Fruit fly (Drosophila melanogaster) whole organism, pupa: ENCODE measurements around the gene Obp99c.

Experiments used
- CG10348 ChIP-seq: fragments of 200-800 bp; sonication (Bioruptor generic); IDR thresholded peaks from 2 replicates; pipeline ENCODE4 v1.3.6; 2022; ENCODE audit warnings: missing biosample characterization, missing genetic modification characterization
- CG12605 ChIP-seq: fragments of 200-800 bp; sonication (Bioruptor generic); IDR thresholded peaks from 2 replicates; pipeline ENCODE4 v1.3.6; 2022; ENCODE audit warnings: missing biosample characterization, missing genetic modification characterization
- CG13204 ChIP-seq: fragments of 200-800 bp; sonication (Bioruptor generic); optimal IDR thresholded peaks from 2 replicates; lab custom pipeline; 2018; ENCODE audit warnings: missing biosample characterization, mild to moderate bottlenecking, missing genetic modification characterization, moderate library complexity
- CG14655 ChIP-seq: fragments of 200-800 bp; sonication (Bioruptor generic); optimal IDR thresholded peaks from 3 replicates; lab custom pipeline; 2017; ENCODE audit warnings: mild to moderate bottlenecking, missing biosample characterization, missing genetic modification reagents, missing genetic modification characterization
- CG15710 ChIP-seq: fragments of 200-800 bp; sonication (Bioruptor generic); optimal IDR thresholded peaks from 2 replicates; lab custom pipeline; 2018; ENCODE audit warnings: missing biosample characterization, mild to moderate bottlenecking, missing genetic modification characterization, moderate library complexity
- CG17806 ChIP-seq: fragments of 200-800 bp; sonication (Bioruptor generic); optimal IDR thresholded peaks from 2 replicates; lab custom pipeline; 2018; ENCODE audit warnings: missing biosample characterization, mild to moderate bottlenecking, missing genetic modification characterization, moderate library complexity
- CG32121 ChIP-seq: fragments of 200-800 bp; sonication (Bioruptor generic); IDR thresholded peaks from 2 replicates; pipeline ENCODE4 v1.3.6; 2022; ENCODE audit warnings: missing biosample characterization, missing genetic modification characterization
- CG34367 ChIP-seq: fragments of 200-800 bp; sonication (Bioruptor generic); optimal IDR thresholded peaks from 2 replicates; lab custom pipeline; 2018; ENCODE audit warnings: missing biosample characterization, mild to moderate bottlenecking, missing genetic modification characterization
- CG4496 ChIP-seq: fragments of 200-800 bp; sonication (Bioruptor generic); IDR thresholded peaks from 3 replicates; pipeline ENCODE4 v1.3.6; 2022; ENCODE audit warnings: missing biosample characterization, missing genetic modification characterization
- CG8159 ChIP-seq: fragments of 200-800 bp; sonication (Bioruptor generic); optimal IDR thresholded peaks from 3 replicates; lab custom pipeline; 2018; ENCODE audit warnings: missing biosample characterization, mild to moderate bottlenecking, missing genetic modification characterization, moderate library complexity
- CG8301 ChIP-seq: fragments of 200-800 bp; sonication (Bioruptor generic); optimal IDR thresholded peaks from 2 replicates; lab custom pipeline; 2018; ENCODE audit warnings: missing biosample characterization, mild to moderate bottlenecking, missing genetic modification characterization
- CG9948 ChIP-seq: fragments of 200-800 bp; sonication (Bioruptor generic); optimal IDR thresholded peaks from 2 replicates; lab custom pipeline; 2018; ENCODE audit warnings: missing biosample characterization, mild to moderate bottlenecking, missing genetic modification characterization, moderate library complexity
- D1 ChIP-seq: fragments of 200-800 bp; sonication (Bioruptor generic); optimal IDR thresholded peaks from 2 replicates; lab custom pipeline; 2018; ENCODE audit warnings: missing biosample characterization, mild to moderate bottlenecking, missing genetic modification characterization, moderate library complexity
- EcR ChIP-seq: fragments of 200-800 bp; sonication (Bioruptor generic); optimal IDR thresholded peaks from 3 replicates; lab custom pipeline; 2019; ENCODE audit warnings: missing biosample characterization, missing genetic modification characterization, mild to moderate bottlenecking, moderate library complexity, missing genetic modification reagents
- Ets98B ChIP-seq: fragments of 200-800 bp; sonication (Bioruptor generic); IDR thresholded peaks from 2 replicates; pipeline ENCODE4 v1.3.6; 2022; ENCODE audit warnings: missing biosample characterization, missing genetic modification characterization
- Pif1A ChIP-seq: fragments of 200-800 bp; sonication (Bioruptor generic); optimal IDR thresholded peaks from 3 replicates; lab custom pipeline; 2016; ENCODE audit warnings: missing biosample characterization, missing genetic modification characterization
- Pif1B ChIP-seq: fragments of 200-800 bp; sonication (Bioruptor generic); optimal IDR thresholded peaks from 3 replicates; lab custom pipeline; 2016; ENCODE audit warnings: missing biosample characterization, missing genetic modification characterization
- Snoo ChIP-seq: fragments of 200-800 bp; sonication (Bioruptor generic); optimal IDR thresholded peaks from 3 replicates; lab custom pipeline; 2017; ENCODE audit warnings: missing biosample characterization, mild to moderate bottlenecking, missing genetic modification characterization, inconsistent platforms
- fd96Ca ChIP-seq: fragments of 200-800 bp; sonication (Bioruptor generic); IDR thresholded peaks from 3 replicates; pipeline ENCODE4 v1.3.6; 2022; ENCODE audit warnings: missing biosample characterization, missing genetic modification characterization
- gl ChIP-seq: fragments of 200-800 bp; sonication (Bioruptor generic); optimal IDR thresholded peaks from 2 replicates; lab custom pipeline; 2018; ENCODE audit warnings: missing biosample characterization, mild to moderate bottlenecking, missing genetic modification characterization
- rn ChIP-seq: fragments of 200-800 bp; sonication (Bioruptor generic); IDR thresholded peaks from 2 replicates; pipeline ENCODE4 v1.3.6; 2022; ENCODE audit warnings: missing biosample characterization, missing genetic modification characterization

Obp99c gene

DNA sequence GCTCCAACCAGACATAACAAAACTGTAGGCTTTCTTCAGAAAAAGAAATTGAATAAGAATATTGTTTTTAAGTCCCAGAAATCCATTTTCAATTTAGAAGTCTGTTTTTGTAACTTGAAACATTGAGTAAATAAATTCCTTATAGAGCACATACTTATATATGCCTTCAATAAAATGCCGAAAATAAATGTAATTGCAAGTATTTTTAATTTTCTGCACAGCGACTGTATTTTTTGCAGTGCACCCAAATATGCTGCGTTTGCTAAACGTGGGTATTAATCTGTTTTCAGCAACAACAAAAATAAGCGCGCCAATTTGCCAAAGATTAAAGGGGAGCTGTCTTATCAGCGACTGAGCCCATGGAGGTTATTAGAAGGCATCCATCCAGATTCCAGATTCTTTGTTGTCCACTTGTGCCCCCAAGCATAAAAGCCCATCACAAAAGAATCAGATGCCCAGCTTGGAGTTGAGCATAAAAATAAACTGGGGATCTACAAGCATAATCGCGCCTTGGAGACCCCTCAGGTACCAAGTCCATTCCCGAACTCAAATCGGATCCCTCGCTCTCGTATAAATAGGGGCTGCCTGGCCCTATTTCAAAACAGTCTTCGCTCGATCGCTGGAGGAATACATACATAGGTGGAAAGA, 17.9 kb downstream of the Obp99c start, which contains the start of gene Obp99a:
Gene Obp99a, plus strand, starts transcription at position 598 of the 648 bp plus-strand sequence.
- TF ChIP-seq CG9948 (no peak), CG17806 (no peak), CG12605 (GFP tag; lab: Robert Waterston, UW) (no peak), CG8301 (tag; lab: Kevin White, UChicago) (no peak), gl (tag; lab: Kevin White, UChicago) (no peak), CG13204 (GFP tag; lab: Kevin White, UChicago) (no peak), D1 (tag; lab: Kevin White, UChicago) (no peak), rn (GFP tag; lab: Robert Waterston, UW) (no peak), CG4496 (GFP tag; lab: Robert Waterston, UW) (no peak), Snoo (tag; lab: Kevin White, UChicago) (no peak), fd96Ca (GFP tag; lab: Robert Waterston, UW) (no peak), CG10348 (GFP tag; lab: Robert Waterston, UW) (no peak), CG15710 (tag; lab: Kevin White, UChicago) (no peak), CG32121 (no peak), CG8159 (tag; lab: Kevin White, UChicago) (no peak), CG14655 (GFP tag; lab: Kevin White, UChicago) (no peak), Ets98B (no peak), CG34367 (tag; lab: Kevin White, UChicago) (no peak)

DNA sequence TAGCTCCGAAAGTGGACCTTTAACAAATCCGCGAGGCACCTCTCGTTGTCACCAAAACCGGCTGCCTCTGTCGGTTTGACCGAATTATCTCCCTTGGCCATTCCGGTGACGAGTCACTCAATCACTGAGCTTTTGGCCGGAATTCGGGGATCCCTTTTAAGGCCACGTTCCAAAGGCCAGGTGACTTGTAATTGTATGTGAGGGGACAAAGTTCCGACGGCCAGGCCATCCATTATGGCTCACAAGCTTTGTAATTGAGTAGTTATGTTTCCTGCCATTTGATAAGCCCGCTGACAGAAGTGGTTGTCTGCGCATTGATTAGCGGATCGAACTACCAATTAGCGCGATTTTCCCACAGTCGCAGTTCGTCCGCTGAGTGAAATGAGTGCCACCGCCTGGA, 20.3 kb downstream of the Obp99c start, which contains the start of the genes ppk20 and ppk30:
Gene ppk20, minus strand, starts transcription at position 101 of the 400 bp plus-strand sequence.
Gene ppk30, plus strand, starts transcription at position 373 of the 400 bp plus-strand sequence.
- TF ChIP-seq CG8159 (tag; lab: Kevin White, UChicago) (no peak), CG15710 (tag; lab: Kevin White, UChicago) (no peak), CG17806 (no peak), CG13204 (GFP tag; lab: Kevin White, UChicago) (no peak), Ets98B (no peak), CG34367 (tag; lab: Kevin White, UChicago) (no peak), Pif1B (no peak), Snoo (tag; lab: Kevin White, UChicago) (no peak), EcR (GFP tag; lab: Kevin White, UChicago) (no peak), CG4496 (GFP tag; lab: Robert Waterston, UW) (no peak), fd96Ca (GFP tag; lab: Robert Waterston, UW) (no peak), rn (GFP tag; lab: Robert Waterston, UW) (no peak), CG12605 (GFP tag; lab: Robert Waterston, UW) (no peak), CG10348 (GFP tag; lab: Robert Waterston, UW) (no peak), Pif1A (no peak), CG8301 (tag; lab: Kevin White, UChicago) (no peak), D1 (tag; lab: Kevin White, UChicago) (no peak)

DNA sequence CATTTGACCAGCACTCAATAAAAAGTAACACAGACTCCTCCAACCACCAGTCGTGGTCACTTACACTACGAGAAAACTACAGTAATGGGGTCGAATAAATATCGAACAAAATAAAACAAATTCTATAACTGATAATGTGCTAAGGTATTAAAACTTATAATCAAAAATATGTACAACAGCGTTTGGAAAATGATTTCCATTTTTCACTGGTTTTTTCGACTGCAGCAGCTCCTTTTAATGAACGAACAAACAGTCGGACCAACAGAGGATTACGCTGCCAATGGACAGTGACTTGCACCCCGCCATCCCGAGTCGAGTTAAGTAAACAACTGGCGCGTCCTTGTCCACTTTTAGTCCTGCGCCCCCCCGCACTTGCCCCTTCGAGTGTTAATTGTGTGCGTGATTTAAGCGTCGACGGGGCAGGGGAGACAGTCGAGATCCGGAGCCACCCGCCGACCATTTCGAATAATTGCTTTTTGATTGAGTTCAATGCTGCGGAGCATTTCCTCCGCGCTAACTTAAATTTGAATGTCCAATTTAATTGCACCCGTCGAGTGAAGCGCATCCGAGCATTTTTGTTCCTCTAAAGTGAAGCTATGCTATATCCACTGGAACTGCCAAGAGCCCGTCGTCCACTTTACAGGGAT, 24.8 kb downstream of the Obp99c start, which contains the start of gene ppk21:
Gene ppk21, plus strand, starts transcription at position 597 of the 647 bp plus-strand sequence.
- TF ChIP-seq CG12605 (GFP tag; lab: Robert Waterston, UW) (no peak), rn (GFP tag; lab: Robert Waterston, UW) (no peak), CG14655 (GFP tag; lab: Kevin White, UChicago) (no peak), Pif1B (no peak), CG8301 (tag; lab: Kevin White, UChicago) (no peak), CG17806 (no peak), Snoo (tag; lab: Kevin White, UChicago) (no peak)

DNA sequence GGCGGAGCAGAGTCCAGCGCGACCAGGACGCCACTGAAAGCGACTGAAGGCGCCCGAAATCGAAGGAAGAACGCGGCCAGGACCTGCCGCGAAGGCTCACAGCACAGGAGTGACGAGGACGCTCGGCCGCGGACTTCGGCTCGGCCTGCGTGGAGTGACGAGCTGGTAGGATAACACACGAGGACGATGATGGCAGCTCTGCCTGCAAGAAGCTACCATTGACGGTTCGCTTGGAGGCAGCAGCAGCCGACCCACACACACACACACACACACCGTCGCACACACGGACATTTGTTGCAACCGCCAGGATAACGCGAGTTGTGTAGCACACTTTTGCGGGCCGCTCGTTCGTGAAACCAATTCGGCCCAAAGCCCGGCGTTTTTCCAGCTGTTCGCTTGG, 29.2 kb downstream of the Obp99c start, which contains the start of gene Dop1R2:
Gene Dop1R2, minus strand, starts transcription at position 35 of the 400 bp plus-strand sequence.
- TF ChIP-seq Ets98B = no peak
- TF ChIP-seq Snoo (tag; lab: Kevin White, UChicago) = no peak
- TF ChIP-seq Pif1B = no peak
- TF ChIP-seq CG13204 (GFP tag; lab: Kevin White, UChicago) = peak; percentile 23
- TF ChIP-seq EcR (GFP tag; lab: Kevin White, UChicago) = no peak
- no peak for TF ChIP-seq CG17806
- no peak for TF ChIP-seq CG8301 (tag; lab: Kevin White, UChicago)
- TF ChIP-seq, all 21 proteins: peak for 1

DNA sequence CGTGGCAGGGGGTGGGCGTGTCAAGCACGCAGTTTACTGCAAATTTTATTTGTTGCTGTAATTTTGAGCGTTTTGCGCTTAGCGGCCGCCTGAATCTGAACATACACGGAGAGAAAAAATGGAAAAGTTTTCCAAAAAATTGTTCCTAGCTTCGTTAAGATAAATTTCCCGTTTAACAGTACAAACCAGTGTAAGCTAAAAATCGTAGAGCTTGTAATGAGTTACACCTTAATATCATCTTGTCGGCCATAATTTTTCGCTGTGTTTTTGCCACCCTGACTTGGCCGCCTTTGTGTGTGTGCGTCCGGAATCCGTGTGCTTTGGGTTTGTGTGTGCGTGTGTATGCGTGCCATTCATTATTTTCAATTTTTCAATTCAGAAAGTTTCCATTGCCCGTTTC, 37.6 kb downstream of the Obp99c start:
- TF ChIP-seq CG4496 (GFP tag; lab: Robert Waterston, UW) = no peak
- no peak for TF ChIP-seq CG12605 (GFP tag; lab: Robert Waterston, UW)
- TF ChIP-seq CG8159 (tag; lab: Kevin White, UChicago) = peak; percentile 21
- no peak for TF ChIP-seq CG17806
- TF ChIP-seq gl (tag; lab: Kevin White, UChicago) = no peak
- no peak for TF ChIP-seq CG9948
- no peak for TF ChIP-seq Pif1A
- TF ChIP-seq EcR (GFP tag; lab: Kevin White, UChicago) = no peak
